Worm (Caenorhabditis elegans) whole organism, L4 larva: Measurements from ENCODE around the gene T25D1.1.

Experiments
- F44E2.7 ChIP-seq: fragments of 200-800 bp; sonication (Bioruptor generic); IDR thresholded peaks from 2 replicates; pipeline ENCODE4 v2.1.2; 2022; ENCODE audit warnings: missing genetic modification characterization, missing compliant biosample characterization
- R02D3.7 ChIP-seq: fragments of 150-350 bp; sonication (generic microtip); optimal IDR thresholded peaks from 3 replicates; lab custom pipeline; 2014; ENCODE audit warnings: missing biosample characterization, missing genetic modification characterization
- Y5F2A.4 ChIP-seq: fragments of 200-800 bp; sonication (Bioruptor generic); optimal IDR thresholded peaks from 2 replicates; lab custom pipeline; 2018; ENCODE audit warnings: mild to moderate bottlenecking, missing genetic modification characterization, missing compliant biosample characterization
- aha-1 ChIP-seq: fragments of 150-350 bp; peaks from one replicate; lab custom pipeline; 2014; ENCODE audit warnings: missing biosample characterization, missing genetic modification characterization
- ama-1 ChIP-seq: fragments of 150-350 bp; optimal IDR thresholded peaks from 2 replicates; lab custom pipeline; 2014; ENCODE audit warnings: inconsistent platforms, mixed read lengths
- attf-4 ChIP-seq: sonication (generic microtip); optimal IDR thresholded peaks from 3 replicates; lab custom pipeline; 2017; ENCODE audit warnings: missing biosample characterization, missing genetic modification characterization
- ceh-28 ChIP-seq: fragments of 150-350 bp; optimal IDR thresholded peaks from 2 replicates; lab custom pipeline; 2014; ENCODE audit warnings: missing biosample characterization, missing genetic modification reagents, missing genetic modification characterization
- ceh-32 ChIP-seq: sonication (generic microtip); optimal IDR thresholded peaks from 2 replicates; lab custom pipeline; 2016; ENCODE audit warnings: mild to moderate bottlenecking, missing genetic modification characterization, missing compliant biosample characterization; ENCODE audit not compliant: poor library complexity
- ceh-44 ChIP-seq: fragments of 200-800 bp; sonication (Bioruptor generic); IDR thresholded peaks from 2 replicates; pipeline ENCODE4 v1.3.6; 2022; ENCODE audit warnings: missing genetic modification reagents, missing genetic modification characterization, missing compliant biosample characterization
- ceh-62 ChIP-seq: sonication (generic microtip); optimal IDR thresholded peaks from 2 replicates; lab custom pipeline; 2017; ENCODE audit warnings: missing biosample characterization, missing genetic modification characterization
- ctbp-1 ChIP-seq: fragments of 200-800 bp; sonication (Bioruptor generic); IDR thresholded peaks from 2 replicates; pipeline ENCODE4 v1.3.6; 2022; ENCODE audit warnings: missing genetic modification reagents, missing genetic modification characterization, missing compliant biosample characterization
- daf-12 ChIP-seq: fragments of 150-350 bp; optimal IDR thresholded peaks from 2 replicates; lab custom pipeline; 2014; ENCODE audit warnings: missing biosample characterization, missing genetic modification reagents, missing genetic modification characterization
- daf-16 ChIP-seq, 3 experiments: sonication (generic microtip); optimal IDR thresholded peaks; 2 replicates each; lab custom pipeline; 2016 to 2017; ENCODE audit warnings: missing genetic modification characterization in 3 of 3, missing genetic modification reagents in 3 of 3, mild to moderate bottlenecking in 2 of 3, missing compliant biosample characterization in 2 of 3, missing biosample characterization in 1 of 3, moderate library complexity in 1 of 3
- dmd-6 ChIP-seq: fragments of 200-800 bp; sonication (Bioruptor generic); IDR thresholded peaks from 2 replicates; pipeline ENCODE4 v1.3.6; 2022; ENCODE audit warnings: missing genetic modification reagents, missing genetic modification characterization, missing compliant biosample characterization
- egl-27 ChIP-seq: sonication (generic microtip); optimal IDR thresholded peaks from 3 replicates; lab custom pipeline; 2017; ENCODE audit warnings: missing biosample characterization, missing genetic modification reagents, missing genetic modification characterization
- hlh-30 ChIP-seq: sonication (generic microtip); optimal IDR thresholded peaks from 2 replicates; lab custom pipeline; 2017; ENCODE audit warnings: antibody characterized with exemption, mild to moderate bottlenecking, missing genetic modification characterization, missing compliant biosample characterization; ENCODE audit not compliant: insufficient read depth
- hmg-1.1 ChIP-seq: fragments of 200-800 bp; sonication (Bioruptor generic); IDR thresholded peaks from 2 replicates; pipeline ENCODE4 v1.3.6; 2022; ENCODE audit warnings: missing genetic modification reagents, missing genetic modification characterization, missing compliant biosample characterization
- jun-1 ChIP-seq: fragments of 150-350 bp; optimal IDR thresholded peaks from 2 replicates; lab custom pipeline; 2014; ENCODE audit warnings: missing biosample characterization, missing genetic modification reagents, missing genetic modification characterization
- lin-1 ChIP-seq: fragments of 200-800 bp; sonication (Bioruptor generic); IDR thresholded peaks from 2 replicates; pipeline ENCODE4 v1.3.6; 2022; ENCODE audit warnings: missing genetic modification reagents, missing genetic modification characterization, missing compliant biosample characterization
- lir-3 ChIP-seq: sonication (generic microtip); optimal IDR thresholded peaks from 2 replicates; lab custom pipeline; 2016; ENCODE audit warnings: mild to moderate bottlenecking, missing genetic modification characterization, missing compliant biosample characterization
- lsy-2 ChIP-seq, 2 experiments: fragments of 150-350 bp in 1 of 2; sonication (generic microtip) in 1 of 2; optimal IDR thresholded peaks; 2 replicates each; lab custom pipeline; 2014 to 2017; ENCODE audit warnings: missing biosample characterization in 2 of 2, missing genetic modification characterization in 2 of 2
- madf-5 ChIP-seq, 2 experiments: fragments of 200-800 bp; sonication (Bioruptor generic); IDR thresholded peaks; 2 replicates each; pipeline ENCODE4 v1.3.6; 2022; ENCODE audit warnings: missing compliant biosample characterization in 2 of 2, missing genetic modification characterization in 2 of 2
- mep-1 ChIP-seq: fragments of 150-350 bp; sonication (generic microtip); optimal IDR thresholded peaks from 3 replicates; lab custom pipeline; 2014; ENCODE audit warnings: missing biosample characterization, missing genetic modification characterization
- mxl-2 ChIP-seq: fragments of 200-800 bp; sonication (Bioruptor generic); conservative IDR thresholded peaks from 2 replicates; pipeline ENCODE4 v1.3.6; 2022; ENCODE audit warnings: missing genetic modification reagents, missing genetic modification characterization, missing compliant biosample characterization
- nhr-11 ChIP-seq: fragments of 150-350 bp; optimal IDR thresholded peaks from 2 replicates; lab custom pipeline; 2014; ENCODE audit warnings: missing biosample characterization, missing genetic modification characterization
- nhr-48 ChIP-seq: sonication (generic microtip); optimal IDR thresholded peaks from 2 replicates; lab custom pipeline; 2016; ENCODE audit warnings: mild to moderate bottlenecking, missing genetic modification characterization, missing compliant biosample characterization
- nhr-6 ChIP-seq: fragments of 150-350 bp; optimal IDR thresholded peaks from 2 replicates; lab custom pipeline; 2014; ENCODE audit warnings: missing biosample characterization, missing genetic modification characterization
- nhr-76 ChIP-seq: fragments of 150-350 bp; optimal IDR thresholded peaks from 2 replicates; lab custom pipeline; 2014; ENCODE audit warnings: missing biosample characterization, missing genetic modification characterization
- php-3 ChIP-seq: fragments of 200-800 bp; sonication (Bioruptor generic); IDR thresholded peaks from 2 replicates; pipeline ENCODE4 v1.3.6; 2022; ENCODE audit warnings: missing genetic modification reagents, missing genetic modification characterization, missing compliant biosample characterization
- pqm-1 ChIP-seq: sonication (generic microtip); optimal IDR thresholded peaks from 2 replicates; lab custom pipeline; 2017; ENCODE audit warnings: missing biosample characterization, missing genetic modification characterization
- rbr-2 ChIP-seq: sonication (generic microtip); optimal IDR thresholded peaks from 2 replicates; lab custom pipeline; 2016; ENCODE audit warnings: missing genotype, missing genetic modification characterization, missing compliant biosample characterization
- snpc-1.2 ChIP-seq: fragments of 200-800 bp; sonication (Bioruptor generic); IDR thresholded peaks from 2 replicates; pipeline ENCODE4 v1.3.6; 2022; ENCODE audit warnings: missing genetic modification reagents, missing genetic modification characterization, missing compliant biosample characterization
- snpc-4 ChIP-seq: fragments of 150-350 bp; optimal IDR thresholded peaks from 2 replicates; lab custom pipeline; 2014; ENCODE audit warnings: missing biosample characterization, missing genetic modification characterization
- tag-97 ChIP-seq: fragments of 200-800 bp; sonication (Bioruptor generic); IDR thresholded peaks from 2 replicates; pipeline ENCODE4 v1.3.6; 2022; ENCODE audit warnings: missing genetic modification characterization, missing compliant biosample characterization
- tra-1 ChIP-seq: fragments of 200-800 bp; sonication (Bioruptor generic); IDR thresholded peaks from 2 replicates; pipeline ENCODE4 v1.3.6; 2022; ENCODE audit warnings: missing genetic modification reagents, missing genetic modification characterization, missing compliant biosample characterization
- unc-130 ChIP-seq: sonication (generic microtip); optimal IDR thresholded peaks from 2 replicates; lab custom pipeline; 2016; ENCODE audit warnings: missing genetic modification reagents, missing genetic modification characterization, missing compliant biosample characterization
- vab-7 ChIP-seq: fragments of 200-800 bp; sonication (Bioruptor generic); IDR thresholded peaks from 2 replicates; pipeline ENCODE4 v1.3.6; 2022; ENCODE audit warnings: missing genetic modification reagents, missing genetic modification characterization, missing compliant biosample characterization
- zag-1 ChIP-seq: fragments of 150-350 bp; optimal IDR thresholded peaks from 2 replicates; lab custom pipeline; 2014; ENCODE audit warnings: missing biosample characterization, missing genetic modification characterization
- zfp-3 ChIP-seq: fragments of 200-800 bp; sonication (Bioruptor generic); conservative IDR thresholded peaks from 2 replicates; pipeline ENCODE4 v1.3.6; 2022; ENCODE audit warnings: missing genetic modification reagents, missing genetic modification characterization, missing compliant biosample characterization
- zip-11 ChIP-seq: fragments of 200-800 bp; sonication (Bioruptor generic); IDR thresholded peaks from 2 replicates; pipeline ENCODE4 v1.3.6; 2022; ENCODE audit warnings: missing genetic modification characterization, missing compliant biosample characterization

T25D1.1 gene

ce11 chrX:16519517-16519916, at the start of gene T25D1.1:
Gene T25D1.1 (plus strand): TSS chrX:16519817.
- TF ChIP-seq zfp-3 (GFP tag; lab: Robert Waterston, UW) (no peak), ceh-44 (GFP tag; lab: Robert Waterston, UW) (no peak), lsy-2 (tag; optimal IDR thresholded peaks at IDR 0.05; lab: Kevin White, UChicago) (no peak), rbr-2 (tag; lab: Kevin White, UChicago) (no peak), pqm-1 (tag; lab: Kevin White, UChicago) (no peak), ceh-62 (no peak), daf-12 (no peak), hlh-30 (tag; lab: Kevin White, UChicago) (no peak), ama-1 (lab: Kevin White, UChicago) (no peak)

DNA sequence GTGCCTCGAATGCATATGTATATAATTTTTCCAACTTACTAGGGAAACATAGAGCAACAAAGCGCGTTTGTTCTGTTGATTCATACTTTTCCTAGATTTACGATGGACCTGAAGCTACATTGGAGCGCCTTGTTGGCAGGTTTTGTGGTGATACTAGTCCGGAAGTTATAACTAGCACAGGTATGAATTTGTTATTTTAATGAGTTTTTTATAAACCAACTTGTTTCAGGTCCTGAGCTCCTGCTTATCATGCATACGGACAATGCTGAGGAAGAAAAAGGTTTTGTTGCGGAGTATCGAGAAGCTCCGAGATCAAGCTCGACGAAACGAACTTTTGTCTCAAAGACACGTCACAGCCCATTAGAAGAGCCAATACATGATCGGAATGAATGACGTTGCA, 48.9 kb upstream of the T25D1.1 start, which contains the start of gene F38E9.1:
TSS of gene F38E9.1 (plus strand) at position 301 of the 400 bp plus-strand sequence.
- TF ChIP-seq vab-7, result no peak
- TF ChIP-seq php-3 (GFP tag; lab: Robert Waterston, UW), result no peak
- TF ChIP-seq ceh-28 (tag; lab: Kevin White, UChicago), result no peak
- TF ChIP-seq mxl-2, result no peak
- no peak for TF ChIP-seq ctbp-1 (GFP tag; lab: Robert Waterston, UW)
- no peak for TF ChIP-seq madf-5 (GFP tag; IDR thresholded peaks at IDR 0.05; lab: Robert Waterston, UW)

- TF ChIP-seq egl-27 (tag; lab: Kevin White, UChicago), result no peak
- no peak for TF ChIP-seq nhr-48 (tag; lab: Kevin White, UChicago)
- no peak for TF ChIP-seq nhr-76
- TF ChIP-seq attf-4 (tag; lab: Kevin White, UChicago), result no peak
- no peak for TF ChIP-seq zag-1 (tag; lab: Kevin White, UChicago)
- TF ChIP-seq aha-1 (tag; lab: Kevin White, UChicago), result peak; percentile 57
- TF ChIP-seq R02D3.7 (tag; lab: Kevin White, UChicago), result no peak
- TF ChIP-seq, all 104 proteins: peak for 1
These were observed 39.4 kb upstream of the T25D1.1 start for ce11 chrX:16480232-16480631.

DNA sequence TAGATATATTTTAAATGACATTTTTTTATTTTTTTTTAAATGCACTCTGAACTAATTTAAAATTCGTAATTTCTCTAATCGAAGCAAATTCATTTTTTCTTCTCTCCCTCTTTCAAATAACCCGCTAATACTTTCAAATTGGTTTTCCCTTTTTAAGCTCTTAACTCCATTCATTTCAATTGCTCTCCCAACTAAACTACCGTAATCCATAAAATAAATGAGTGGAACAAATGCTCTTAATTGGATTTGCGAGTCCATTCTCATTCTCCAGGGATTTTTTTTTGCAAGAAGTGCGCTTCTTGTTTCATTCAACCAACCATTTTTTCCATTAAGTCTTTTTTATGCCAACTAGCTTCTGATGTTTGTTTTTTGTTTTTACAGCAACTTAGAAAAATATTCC, 38.6 kb upstream of the T25D1.1 start:
- TF ChIP-seq snpc-1.2 (GFP tag; lab: Robert Waterston, UW) (no peak), ceh-32 (tag; lab: Kevin White, UChicago) (peak; percentile 21), lsy-2 (tag; optimal IDR thresholded peaks at IDR 0.05; lab: Kevin White, UChicago) (peak in 1 of 2 experiments; percentile 57), nhr-6 (tag; lab: Kevin White, UChicago) (no peak)
- TF ChIP-seq, all 104 proteins: peak for 2

ce11 chrX:16482944-16483343, 36.7 kb upstream of the T25D1.1 start:
- TF ChIP-seq ceh-62 (no peak), aha-1 (tag; lab: Kevin White, UChicago) (peak; percentile 59), daf-16 (GFP tag; optimal IDR thresholded peaks at IDR 0.05; lab: Kevin White, UChicago) (peak in 1 of 2 experiments; percentile 92), daf-16 (tag; optimal IDR thresholded peaks at IDR 0.05; lab: Kevin White, UChicago) (no peak), mep-1 (tag; lab: Kevin White, UChicago) (no peak)

DNA sequence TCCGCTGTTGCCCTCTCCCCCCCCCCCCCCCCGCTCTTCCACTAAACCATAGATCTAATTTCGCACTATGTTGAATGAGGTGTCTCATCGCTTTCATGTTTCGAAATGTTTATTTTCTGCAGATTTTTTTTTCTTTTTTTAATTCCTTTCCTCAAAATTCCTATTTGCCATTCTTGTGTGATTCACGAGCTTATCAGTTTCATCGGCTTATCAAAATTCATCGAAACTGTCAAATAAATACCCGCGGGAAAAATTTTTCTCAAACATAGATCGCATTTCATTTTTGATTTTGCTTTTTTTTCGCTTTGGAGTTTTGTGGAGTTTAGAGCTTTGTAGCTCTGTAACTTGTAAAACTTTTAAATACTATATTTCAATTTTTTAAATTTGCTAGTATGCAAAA, 35.6 kb upstream of the T25D1.1 start:
- TF ChIP-seq lir-3 (no peak), dmd-6 (GFP tag; lab: Robert Waterston, UW) (peak; percentile 58), ctbp-1 (GFP tag; lab: Robert Waterston, UW) (0 out of 2 replicates have a peak, but pooled peaks have one; percentile 38), daf-16 (GFP tag; optimal IDR thresholded peaks at IDR 0.05; lab: Kevin White, UChicago) (no peak), daf-16 (tag; optimal IDR thresholded peaks at IDR 0.05; lab: Kevin White, UChicago) (peak; percentile 24)

DNA sequence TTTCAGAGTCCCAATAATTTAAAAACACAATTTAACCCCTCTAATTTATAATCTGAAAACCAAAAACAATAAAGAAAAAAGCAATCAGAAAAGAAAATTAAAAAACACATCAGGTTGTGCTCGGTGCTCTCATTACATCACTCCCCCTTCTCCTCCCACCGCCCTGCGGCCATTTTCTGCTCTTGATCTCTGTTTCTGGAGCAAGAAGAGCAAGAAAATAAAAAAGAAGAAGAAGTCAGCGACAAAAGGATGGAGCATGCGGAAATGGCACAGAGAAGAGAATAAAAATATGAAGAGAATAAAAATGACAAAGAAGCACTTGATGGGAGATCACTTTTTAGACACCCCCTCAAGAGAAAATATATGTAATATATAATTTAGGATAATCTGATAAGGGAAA, 34.9 kb upstream of the T25D1.1 start:
- TF ChIP-seq pqm-1 (tag; lab: Kevin White, UChicago) (no peak), lin-1 (GFP tag; lab: Robert Waterston, UW) (no peak), tra-1 (GFP tag; lab: Robert Waterston, UW) (peak; percentile 63; the same call in 1 of the 2 replicates), hmg-1.1 (GFP tag; lab: Robert Waterston, UW) (no peak), zip-11 (GFP tag; lab: Robert Waterston, UW) (no peak), ctbp-1 (GFP tag; lab: Robert Waterston, UW) (peak; percentile 63; the same call in 1 of the 2 replicates), lsy-2 (tag; optimal IDR thresholded peaks at IDR 0.05; lab: Kevin White, UChicago) (peak in 1 of 2 experiments; percentile 44), nhr-11 (tag; lab: Kevin White, UChicago) (peak; percentile 0), zfp-3 (GFP tag; lab: Robert Waterston, UW) (no peak), mep-1 (tag; lab: Kevin White, UChicago) (peak; percentile 58), F44E2.7 (GFP tag; lab: Robert Waterston, UW) (no peak), snpc-4 (no peak), jun-1 (tag; lab: Kevin White, UChicago) (no peak), tag-97 (GFP tag; lab: Robert Waterston, UW) (no peak), unc-130 (GFP tag; lab: Kevin White, UChicago) (no peak), Y5F2A.4 (GFP tag; lab: Kevin White, UChicago) (no peak)
